Fruit fly (Drosophila melanogaster): Measurements from ENCODE around the gene Cpsf6.

Gene Cpsf6

DNA sequence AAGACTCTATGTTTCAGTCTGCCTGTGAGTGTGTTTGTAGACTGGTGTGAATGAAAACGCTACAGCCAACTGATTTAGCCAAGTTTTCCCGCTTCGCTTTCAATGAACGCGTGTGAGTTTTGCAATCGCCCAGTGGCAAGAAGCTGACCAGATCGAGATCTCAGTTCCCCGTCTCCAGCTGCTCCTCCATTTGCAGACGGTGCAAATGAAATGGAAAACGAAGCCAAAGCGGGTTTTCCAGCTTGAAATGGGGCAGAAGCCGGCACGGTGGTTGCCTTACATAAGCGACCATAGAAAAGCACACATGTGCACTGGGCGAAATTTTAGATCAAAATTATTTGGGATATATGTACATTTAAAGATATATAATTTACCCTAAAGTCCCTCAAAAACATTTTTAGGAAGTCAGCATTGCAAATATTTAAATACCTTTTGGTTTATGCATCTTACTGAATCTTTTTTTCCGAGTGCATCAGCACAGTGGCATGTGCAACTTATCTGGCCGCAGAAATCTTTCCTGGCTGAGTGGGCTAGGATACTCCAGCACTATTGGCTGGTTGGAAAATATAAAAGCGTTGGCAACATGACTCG, 3.7 kb upstream of the Cpsf6 start, which contains the start of gene CG43059 (continued):
- no peak for TF ChIP-seq grn (GFP tag; optimal IDR thresholded peaks at IDR 0.05)
- no peak for TF ChIP-seq ATbp (GFP tag; optimal IDR thresholded peaks at IDR 0.05)
- TF ChIP-seq nmo (GFP tag; optimal IDR thresholded peaks at IDR 0.05), result no peak

DNA sequence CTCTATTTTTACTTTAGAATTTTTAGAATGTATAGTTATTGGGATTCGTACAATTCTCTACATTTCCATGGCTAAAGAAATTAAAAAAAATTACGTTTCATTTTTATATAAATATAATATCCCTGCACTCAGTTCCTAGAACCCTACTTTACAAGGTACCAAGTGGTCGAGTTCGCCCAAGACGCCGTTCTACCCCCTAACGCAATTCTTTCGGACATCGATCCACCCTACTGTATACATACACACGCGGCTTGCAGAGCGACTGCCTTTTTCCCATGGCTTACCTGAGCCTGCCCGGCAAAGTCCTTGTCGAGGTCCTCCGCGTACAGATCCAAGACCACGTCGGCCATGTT, 538 bp downstream of the Cpsf6 start:
- TF ChIP-seq CG7839 (tag; optimal IDR thresholded peaks at IDR 0.05) (no peak), sd (tag; optimal IDR thresholded peaks at IDR 0.05) (no peak), Aef1 (GFP tag; IDR thresholded peaks at IDR 0.05) (no peak), Lhr (GFP tag; optimal IDR thresholded peaks at IDR 0.05) (no peak), Abd-B (GFP tag; optimal IDR thresholded peaks at IDR 0.05) (no peak), dimm (GFP tag; IDR thresholded peaks at IDR 0.05) (no peak), CG2875 (GFP tag; optimal IDR thresholded peaks at IDR 0.05) (no peak), tgo (GFP tag; IDR thresholded peaks at IDR 0.05) (peak; percentile 46; the same call in 2 of the 3 replicates), CG18262 (tag; optimal IDR thresholded peaks at IDR 0.05) (no peak), Hr39 (optimal IDR thresholded peaks at IDR 0.05) (no peak), klu (GFP tag; IDR thresholded peaks at IDR 0.05) (no peak), lab (GFP tag; optimal IDR thresholded peaks at IDR 0.05) (peak; percentile 8), D19A (tag; optimal IDR thresholded peaks at IDR 0.05) (no peak), CG9797 (GFP tag; optimal IDR thresholded peaks at IDR 0.05) (no peak), CG4282 (GFP tag; optimal IDR thresholded peaks at IDR 0.05) (no peak), aop (GFP tag; IDR thresholded peaks at IDR 0.05) (no peak), bab2 (GFP tag; optimal IDR thresholded peaks at IDR 0.05) (no peak), CG7357 (GFP tag; IDR thresholded peaks at IDR 0.05) (no peak), CG16863 (GFP tag; optimal IDR thresholded peaks at IDR 0.05) (no peak), CG30431 (GFP tag; optimal IDR thresholded peaks at IDR 0.05) (no peak), Atf3 (GFP tag; optimal IDR thresholded peaks at IDR 0.05) (no peak), Asciz (GFP tag; optimal IDR thresholded peaks at IDR 0.05) (no peak), CG10209 (GFP tag; optimal IDR thresholded peaks at IDR 0.05) (no peak), CG3281 (GFP tag; optimal IDR thresholded peaks at IDR 0.05) (peak; percentile 34), Adf1 (GFP tag; IDR thresholded peaks at IDR 0.05) (no peak; the same call in 1 of the 2 replicates), Myb (GFP tag; optimal IDR thresholded peaks at IDR 0.05) (no peak), CG3407 (GFP tag; optimal IDR thresholded peaks at IDR 0.05) (no peak), dm (GFP tag; optimal IDR thresholded peaks at IDR 0.05) (peak; percentile 45), croc (GFP tag; conservative IDR thresholded peaks at IDR 0.05) (no peak), CG4820 (GFP tag; optimal IDR thresholded peaks at IDR 0.05) (no peak), zfh1 (GFP tag; IDR thresholded peaks at IDR 0.05) (no peak; the same call in 2 of the 3 replicates), CG5245 (GFP tag; optimal IDR thresholded peaks at IDR 0.05) (no peak), CG9932 (GFP tag; IDR thresholded peaks at IDR 0.05) (peak; percentile 56), lmd (GFP tag; IDR thresholded peaks at IDR 0.05) (peak; percentile 44), Hr51 (GFP tag; optimal IDR thresholded peaks at IDR 0.05) (no peak), CG6272 (GFP tag; IDR thresholded peaks at IDR 0.05) (no peak), CG12942 (GFP tag; optimal IDR thresholded peaks at IDR 0.05) (no peak), fd64A (GFP tag; optimal IDR thresholded peaks at IDR 0.05) (no peak), unc-4 (GFP tag; IDR thresholded peaks at IDR 0.05; ENCODE audit: partially characterized antibody) (no peak), CG11723 (GFP tag; optimal IDR thresholded peaks at IDR 0.05) (no peak), crol (GFP tag; IDR thresholded peaks at IDR 0.05) (no peak), CG9817 (tag; optimal IDR thresholded peaks at IDR 0.05) (no peak), CG10462 (GFP tag; optimal IDR thresholded peaks at IDR 0.05) (no peak), CG14014 (GFP tag; IDR thresholded peaks at IDR 0.05) (0 out of 2 replicates have a peak, but pooled peaks have one; percentile 8), Opbp (GFP tag; IDR thresholded peaks at IDR 0.05; ENCODE audit: partially characterized antibody) (no peak), CkIIα-i1 (GFP tag; IDR thresholded peaks at IDR 0.05) (no peak), CG12299 (tag; optimal IDR thresholded peaks at IDR 0.05) (no peak)

Data from whole organism, embryonic.